Fruit fly (Drosophila melanogaster) whole organism, adult: ENCODE data around the gene CG6142.

Experiments
- CG11617 ChIP-seq: fragments of 200-800 bp; sonication (Bioruptor generic); optimal IDR thresholded peaks from 2 replicates; lab custom pipeline; 2017; ENCODE audit warnings: mild to moderate bottlenecking, missing biosample characterization, missing genetic modification reagents, missing genetic modification characterization
- CG12768 ChIP-seq: fragments of 200-800 bp; sonication (Bioruptor generic); optimal IDR thresholded peaks from 2 replicates; lab custom pipeline; 2017; ENCODE audit warnings: missing biosample characterization, missing genetic modification characterization, mild to moderate bottlenecking, moderate library complexity, missing genetic modification reagents
- CG14711 ChIP-seq: fragments of 200-800 bp; sonication (Bioruptor generic); optimal IDR thresholded peaks from 2 replicates; lab custom pipeline; 2018; ENCODE audit warnings: missing biosample characterization, mild to moderate bottlenecking, missing genetic modification characterization, moderate library complexity
- CG1620 ChIP-seq: fragments of 200-800 bp; sonication (Bioruptor generic); optimal IDR thresholded peaks from 2 replicates; lab custom pipeline; 2016; ENCODE audit warnings: missing biosample characterization, missing genetic modification characterization
- CG33017 ChIP-seq: fragments of 200-800 bp; sonication (Bioruptor generic); optimal IDR thresholded peaks from 2 replicates; lab custom pipeline; 2018; ENCODE audit warnings: missing biosample characterization, mild to moderate bottlenecking, missing genetic modification characterization, moderate library complexity
- CG7045 ChIP-seq: fragments of 200-800 bp; sonication (Bioruptor generic); optimal IDR thresholded peaks from 2 replicates; lab custom pipeline; 2017; ENCODE audit warnings: missing biosample characterization, mild to moderate bottlenecking, missing genetic modification characterization
- Clk ChIP-seq: fragments of 200-800 bp; sonication (Bioruptor generic); optimal IDR thresholded peaks from 2 replicates; lab custom pipeline; 2017; ENCODE audit warnings: missing biosample characterization, missing genetic modification characterization
- Crg-1 ChIP-seq: fragments of 200-800 bp; sonication (Bioruptor generic); optimal IDR thresholded peaks from 2 replicates; lab custom pipeline; 2016; ENCODE audit warnings: missing biosample characterization, missing genetic modification characterization
- Hr96 ChIP-seq: fragments of 200-800 bp; sonication (Bioruptor generic); optimal IDR thresholded peaks from 2 replicates; lab custom pipeline; 2016; ENCODE audit warnings: missing biosample characterization, missing genetic modification characterization
- cic ChIP-seq: fragments of 200-800 bp; sonication (Bioruptor generic); optimal IDR thresholded peaks from 2 replicates; lab custom pipeline; 2017; ENCODE audit warnings: missing biosample characterization, mild to moderate bottlenecking, missing genetic modification characterization, moderate library complexity
- cnc ChIP-seq, 2 experiments: fragments of >200 bp; optimal IDR thresholded peaks; 2 replicates each; lab custom pipeline; 2017
- kay ChIP-seq: fragments of 200-800 bp; sonication (Bioruptor generic); peaks from one replicate; lab custom pipeline; 2016; ENCODE audit warnings: missing biosample characterization, missing genetic modification characterization, borderline replicate concordance
- ovo ChIP-seq: fragments of 200-800 bp; sonication (Bioruptor generic); optimal IDR thresholded peaks from 2 replicates; lab custom pipeline; 2016; ENCODE audit warnings: missing biosample characterization, missing genetic modification characterization
- toe ChIP-seq: fragments of 200-800 bp; sonication (Bioruptor generic); optimal IDR thresholded peaks from 2 replicates; lab custom pipeline; 2016; ENCODE audit warnings: missing biosample characterization, missing genetic modification characterization

DNA sequence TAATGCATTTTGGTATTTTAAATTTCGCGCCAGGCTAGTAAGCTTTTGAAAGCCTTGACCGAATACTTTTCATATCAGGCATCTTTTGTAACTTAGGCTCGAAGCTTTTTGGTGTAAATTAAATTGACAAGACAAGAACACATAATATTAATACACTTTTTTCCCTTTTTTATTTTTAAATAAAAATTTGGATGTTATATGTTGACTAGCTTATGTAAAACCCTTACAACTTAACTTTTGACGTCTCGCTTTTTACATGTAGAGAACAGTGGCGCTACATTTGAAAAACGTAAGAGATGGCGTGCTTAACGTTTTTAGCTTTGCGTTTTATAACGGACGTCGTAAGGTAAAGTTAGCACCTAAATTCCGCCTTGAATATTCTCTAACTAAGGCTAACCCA, 4.2 kb downstream of the CG6142 start:
- TF ChIP-seq cnc (optimal IDR thresholded peaks at IDR 0.05; lab: Kevin White, UChicago) (no peak), Crg-1 (GFP tag; lab: Kevin White, UChicago) (no peak), CG33017 (tag; lab: Kevin White, UChicago) (no peak), CG7045 (GFP tag; lab: Kevin White, UChicago) (no peak), ovo (no peak), kay (GFP tag; lab: Kevin White, UChicago) (peak; percentile 68), Hr96 (GFP tag; lab: Kevin White, UChicago) (no peak), Clk (no peak), CG14711 (tag; lab: Kevin White, UChicago) (no peak), cic (GFP tag; lab: Kevin White, UChicago) (no peak), CG1620 (GFP tag; lab: Kevin White, UChicago) (no peak), CG11617 (GFP tag; lab: Kevin White, UChicago) (no peak), CG12768 (GFP tag; lab: Kevin White, UChicago) (no peak), toe (GFP tag; lab: Kevin White, UChicago) (no peak)
